Worm (Caenorhabditis elegans): ENCODE data around the gene nlp-41.
A peak's percentile ranks its signal among the peaks of the same experiment; 100 is the strongest.

- TF ChIP-seq skn-1 (tag; optimal IDR thresholded peaks at IDR 0.05) (no peak), fos-1 (tag; optimal IDR thresholded peaks at IDR 0.05) (no peak), ceh-82 (tag; optimal IDR thresholded peaks at IDR 0.05) (no peak), elt-2 (tag; optimal IDR thresholded peaks at IDR 0.05) (no peak), sup-37 (GFP tag; optimal IDR thresholded peaks at IDR 0.05) (no peak), efl-1 (optimal IDR thresholded peaks at IDR 0.05) (no peak), efl-1 (GFP tag; optimal IDR thresholded peaks at IDR 0.05 in 1 of 2) (peak in 1 of 2 experiments; percentile 62), pax-3 (tag; optimal IDR thresholded peaks at IDR 0.05) (no peak), nhr-28 (tag; optimal IDR thresholded peaks at IDR 0.05) (no peak), ces-1 (GFP tag; optimal IDR thresholded peaks at IDR 0.05) (no peak), Y116A8C.19 (tag; optimal IDR thresholded peaks at IDR 0.05; ENCODE audit: borderline replicate concordance) (no peak), lin-35 (GFP tag; optimal IDR thresholded peaks at IDR 0.05) (no peak), pag-3 (tag; optimal IDR thresholded peaks at IDR 0.05; ENCODE audit: borderline replicate concordance, insufficient read depth) (no peak)
These were observed 29.8 kb downstream of the nlp-41 start, which contains the start of the genes nspb-8 and nspb-9 for ce11 chrII:14580549-14580948.

All from whole organism, L1 larva.